Worm (Caenorhabditis elegans) whole organism, L4/young adult: ENCODE measurements around the gene F44D12.19.

Experiments
- dao-5 ChIP-seq: sonication (generic microtip); optimal IDR thresholded peaks from 2 replicates; lab custom pipeline; 2016; ENCODE audit warnings: missing genotype, missing genetic modification characterization, moderate library complexity, missing compliant biosample characterization
- him-1 ChIP-seq: sonication (generic microtip); optimal IDR thresholded peaks from 2 replicates; lab custom pipeline; 2016; ENCODE audit warnings: missing genotype, missing genetic modification reagents, missing genetic modification characterization, missing compliant biosample characterization

DNA sequence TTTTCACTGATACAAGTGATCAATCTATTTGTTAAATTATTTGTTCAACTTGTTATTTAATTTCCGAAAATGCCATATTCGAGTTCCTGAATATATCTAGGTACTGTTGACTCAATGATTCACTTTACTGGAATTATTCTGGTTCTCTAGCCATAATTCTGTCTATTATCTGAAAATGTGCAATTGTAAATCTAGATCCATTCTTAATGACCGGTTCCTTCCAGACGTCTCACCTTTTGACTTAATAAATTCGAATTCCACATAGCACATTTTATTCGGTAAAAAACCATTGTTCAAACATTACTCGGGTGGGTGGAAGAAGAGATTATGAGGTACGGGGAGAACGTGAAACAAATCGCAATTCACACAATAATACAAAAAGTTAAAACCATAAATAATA is 32.0 kb upstream of the F44D12.19 start:
- TF ChIP-seq dao-5: no peak
- no peak for TF ChIP-seq him-1 (tag; lab: Kevin White, UChicago)
